In the genomic region with DNA sequence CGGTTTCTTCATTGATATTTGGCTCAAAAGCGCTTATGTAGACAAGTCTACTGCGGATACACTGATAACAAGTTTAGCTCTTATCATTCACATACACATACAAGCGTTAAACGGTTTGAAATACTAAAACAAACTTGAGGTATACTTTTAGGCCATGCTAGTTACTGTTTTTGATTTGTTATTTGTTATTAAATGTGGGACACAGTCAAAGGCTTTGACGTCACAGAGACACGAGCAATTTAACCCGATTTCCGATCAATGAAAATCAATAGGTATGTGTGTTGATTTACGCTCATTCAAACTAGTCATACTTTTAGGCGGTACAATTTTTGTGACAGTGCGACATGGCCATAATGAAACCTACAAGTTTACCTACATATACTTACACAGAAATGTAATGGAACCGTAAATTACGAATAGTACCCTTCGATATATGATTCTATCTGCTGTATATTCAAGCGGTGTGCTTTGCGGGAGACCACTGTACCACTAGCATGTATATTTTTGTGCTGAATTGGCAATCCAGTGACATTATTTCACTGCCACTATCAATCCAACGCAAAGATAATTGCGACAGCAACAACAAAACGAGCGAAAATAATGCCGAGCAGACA, we compare ENCODE assay signal across 5 fruit fly cellular contexts.
TF ChIP-seq lines count a peak whose summit lies in the region.

No protein-coding gene starts in this region.

- TF ChIP-seq CTCF in whole organism, embryonic (GFP tag; optimal IDR thresholded peaks at IDR 0.05; lab: Kevin White, UChicago) = no peak

TF ChIP-seq in whole organism, adult, 20 proteins besides CTCF, POLR2A, EP300 and RAD21 (continues in another document):
- TF ChIP-seq CG12768 (GFP tag; optimal IDR thresholded peaks at IDR 0.05; lab: Kevin White, UChicago) = peak; percentile 83
- TF ChIP-seq CG7045 (GFP tag; optimal IDR thresholded peaks at IDR 0.05; lab: Kevin White, UChicago) = peak; percentile 66
- TF ChIP-seq cnc (optimal IDR thresholded peaks at IDR 0.05; lab: Kevin White, UChicago) = no peak
- peak; percentile 93 for TF ChIP-seq bab1 (GFP tag; optimal IDR thresholded peaks at IDR 0.05; lab: Kevin White, UChicago)
- peak; percentile 97 for TF ChIP-seq CG7101 (tag; optimal IDR thresholded peaks at IDR 0.05; lab: Kevin White, UChicago)
- TF ChIP-seq tj (GFP tag; optimal IDR thresholded peaks at IDR 0.05; lab: Kevin White, UChicago) = peak; percentile 99
- peak; percentile 89 for TF ChIP-seq CG33017 (tag; optimal IDR thresholded peaks at IDR 0.05; lab: Kevin White, UChicago)
- TF ChIP-seq Mnt (GFP tag; optimal IDR thresholded peaks at IDR 0.05; lab: Kevin White, UChicago) = peak; percentile 88
- peak; percentile 91 for TF ChIP-seq Hr96 (GFP tag; optimal IDR thresholded peaks at IDR 0.05; lab: Kevin White, UChicago)
- peak; percentile 35 for TF ChIP-seq Clk (GFP tag; optimal IDR thresholded peaks at IDR 0.05; lab: Kevin White, UChicago)
- peak; percentile 86 for TF ChIP-seq CG1620 (GFP tag; optimal IDR thresholded peaks at IDR 0.05; lab: Kevin White, UChicago)
- no peak for TF ChIP-seq kay (GFP tag; lab: Kevin White, UChicago; ENCODE audit: borderline replicate concordance)
- peak; percentile 71 for TF ChIP-seq CG5204 (GFP tag; optimal IDR thresholded peaks at IDR 0.05; lab: Kevin White, UChicago)
- TF ChIP-seq cic (GFP tag; optimal IDR thresholded peaks at IDR 0.05; lab: Kevin White, UChicago) = peak; percentile 98
- TF ChIP-seq CG14711 (tag; optimal IDR thresholded peaks at IDR 0.05; lab: Kevin White, UChicago) = peak; percentile 92
- peak; percentile 85 for TF ChIP-seq pad (GFP tag; optimal IDR thresholded peaks at IDR 0.05; lab: Kevin White, UChicago)

TF ChIP-seq in whole organism, embryonic, 481 proteins besides CTCF, POLR2A, EP300 and RAD21 (continues in another document):
- TF ChIP-seq nerfin-2 (GFP tag; IDR thresholded peaks at IDR 0.05; lab: Robert Waterston, UW; ENCODE audit: partially characterized antibody) = no peak
- peak; percentile 30 for TF ChIP-seq ATbp (GFP tag; optimal IDR thresholded peaks at IDR 0.05; lab: Kevin White, UChicago)
- TF ChIP-seq CG15514 (GFP tag; optimal IDR thresholded peaks at IDR 0.05; lab: Kevin White, UChicago) = peak; percentile 74
- peak; percentile 50 for TF ChIP-seq CG17385 (GFP tag; optimal IDR thresholded peaks at IDR 0.05; lab: Kevin White, UChicago)
- TF ChIP-seq CG9437 (GFP tag; optimal IDR thresholded peaks at IDR 0.05; lab: Kevin White, UChicago) = peak; percentile 3
- peak; percentile 42; the same call in 1 of the 2 replicates for TF ChIP-seq Gsc (GFP tag; IDR thresholded peaks at IDR 0.05; lab: Robert Waterston, UW)
- TF ChIP-seq ken (GFP tag; IDR thresholded peaks at IDR 0.05; lab: Robert Waterston, UW) = peak; percentile 77
- peak; percentile 31; the same call in 1 of the 2 replicates for TF ChIP-seq ssp (GFP tag; IDR thresholded peaks at IDR 0.05; lab: Robert Waterston, UW)
- TF ChIP-seq row (GFP tag; IDR thresholded peaks at IDR 0.05; lab: Robert Waterston, UW) = peak; percentile 89
- TF ChIP-seq CG15269 (tag; optimal IDR thresholded peaks at IDR 0.05; lab: Kevin White, UChicago) = peak; percentile 85
- TF ChIP-seq hbn (GFP tag; IDR thresholded peaks at IDR 0.05; lab: Robert Waterston, UW; ENCODE audit: partially characterized antibody) = no peak
- peak; percentile 73; the same call in 1 of the 3 replicates for TF ChIP-seq CG2889 (GFP tag; IDR thresholded peaks at IDR 0.05; lab: Robert Waterston, UW)
- peak; percentile 47 for TF ChIP-seq lbe (GFP tag; optimal IDR thresholded peaks at IDR 0.05; lab: Kevin White, UChicago)
- TF ChIP-seq nau (GFP tag; optimal IDR thresholded peaks at IDR 0.05; lab: Kevin White, UChicago) = peak; percentile 32
- TF ChIP-seq CG16779 (GFP tag; IDR thresholded peaks at IDR 0.05; lab: Robert Waterston, UW) = peak; percentile 90
- TF ChIP-seq CG11560 (tag; IDR thresholded peaks at IDR 0.05; lab: Robert Waterston, UW) = peak; percentile 69; the same call in 2 of the 3 replicates

TF ChIP-seq in whole organism, prepupa, 60 proteins besides CTCF, POLR2A, EP300 and RAD21 (continues in another document):
- TF ChIP-seq pdm3 (GFP tag; optimal IDR thresholded peaks at IDR 0.05; lab: Kevin White, UChicago) (peak; percentile 89), Hr38 (GFP tag; optimal IDR thresholded peaks at IDR 0.05; lab: Kevin White, UChicago) (no peak), CG1621 (tag; optimal IDR thresholded peaks at IDR 0.05; lab: Kevin White, UChicago) (peak; percentile 72), CG6276 (GFP tag; optimal IDR thresholded peaks at IDR 0.05; lab: Kevin White, UChicago) (peak; percentile 71), CG11294 (GFP tag; IDR thresholded peaks at IDR 0.05; lab: Robert Waterston, UW) (peak; percentile 87), svp (GFP tag; lab: Kevin White, UChicago) (peak; percentile 91), CG15336 (GFP tag; IDR thresholded peaks at IDR 0.05; lab: Robert Waterston, UW) (peak; percentile 80), fd59A (GFP tag; optimal IDR thresholded peaks at IDR 0.05; lab: Kevin White, UChicago) (peak; percentile 59), Ets96B (tag; optimal IDR thresholded peaks at IDR 0.05; lab: Kevin White, UChicago) (peak; percentile 60), lz (GFP tag; optimal IDR thresholded peaks at IDR 0.05; lab: Kevin White, UChicago) (peak; percentile 86), CG10669 (GFP tag; optimal IDR thresholded peaks at IDR 0.05; lab: Kevin White, UChicago) (peak; percentile 73), achi (GFP tag; optimal IDR thresholded peaks at IDR 0.05; lab: Kevin White, UChicago) (peak; percentile 76), Eip75B (GFP tag; optimal IDR thresholded peaks at IDR 0.05; lab: Kevin White, UChicago) (peak; percentile 42), CG3032 (tag; optimal IDR thresholded peaks at IDR 0.05; lab: Kevin White, UChicago) (peak; percentile 61), fkh (GFP tag; optimal IDR thresholded peaks at IDR 0.05; lab: Kevin White, UChicago) (peak; percentile 52), salr (GFP tag; optimal IDR thresholded peaks at IDR 0.05; lab: Kevin White, UChicago) (peak; percentile 37 to 59), CG31627 (GFP tag; optimal IDR thresholded peaks at IDR 0.05; lab: Kevin White, UChicago) (peak; percentile 87), CG3919 (GFP tag; optimal IDR thresholded peaks at IDR 0.05; lab: Kevin White, UChicago) (peak; percentile 84)

TF ChIP-seq in whole organism, pupa, 21 proteins besides CTCF, POLR2A, EP300 and RAD21 (continues in another document):
- TF ChIP-seq CG9948 (tag; optimal IDR thresholded peaks at IDR 0.05; lab: Kevin White, UChicago) = peak; percentile 66
- peak; percentile 89 for TF ChIP-seq CG32121 (GFP tag; IDR thresholded peaks at IDR 0.05; lab: Robert Waterston, UW)
- TF ChIP-seq EcR (GFP tag; optimal IDR thresholded peaks at IDR 0.05; lab: Kevin White, UChicago) = no peak
- peak; percentile 95 for TF ChIP-seq CG4496 (GFP tag; IDR thresholded peaks at IDR 0.05; lab: Robert Waterston, UW)
- TF ChIP-seq CG17806 (tag; optimal IDR thresholded peaks at IDR 0.05; lab: Kevin White, UChicago) = peak; percentile 62
- peak; percentile 76 for TF ChIP-seq CG14655 (GFP tag; optimal IDR thresholded peaks at IDR 0.05; lab: Kevin White, UChicago)
- peak; percentile 68 for TF ChIP-seq CG8159 (tag; optimal IDR thresholded peaks at IDR 0.05; lab: Kevin White, UChicago)
- TF ChIP-seq Pif1A (GFP tag; optimal IDR thresholded peaks at IDR 0.05; lab: Kevin White, UChicago) = peak; percentile 75
- peak; percentile 50 for TF ChIP-seq gl (tag; optimal IDR thresholded peaks at IDR 0.05; lab: Kevin White, UChicago)
- TF ChIP-seq CG34367 (tag; optimal IDR thresholded peaks at IDR 0.05; lab: Kevin White, UChicago) = peak; percentile 72
- TF ChIP-seq Snoo (tag; optimal IDR thresholded peaks at IDR 0.05; lab: Kevin White, UChicago) = peak; percentile 76
- peak; percentile 76 for TF ChIP-seq Pif1B (GFP tag; optimal IDR thresholded peaks at IDR 0.05; lab: Kevin White, UChicago)
- no peak for TF ChIP-seq D1 (tag; optimal IDR thresholded peaks at IDR 0.05; lab: Kevin White, UChicago)
- 0 out of 2 replicates have a peak, but pooled peaks have one; percentile 45 for TF ChIP-seq rn (GFP tag; IDR thresholded peaks at IDR 0.05; lab: Robert Waterston, UW)
- peak; percentile 94 for TF ChIP-seq fd96Ca (GFP tag; IDR thresholded peaks at IDR 0.05; lab: Robert Waterston, UW)
- peak; percentile 87 for TF ChIP-seq Ets98B (GFP tag; IDR thresholded peaks at IDR 0.05; lab: Robert Waterston, UW)
- peak; percentile 68 for TF ChIP-seq CG8301 (tag; optimal IDR thresholded peaks at IDR 0.05; lab: Kevin White, UChicago)
- peak; percentile 87 for TF ChIP-seq CG12605 (GFP tag; IDR thresholded peaks at IDR 0.05; lab: Robert Waterston, UW)

TF ChIP-seq in whole organism, wandering third instar larva, 38 proteins besides CTCF, POLR2A, EP300 and RAD21 (continues in another document):
- TF ChIP-seq Myc (optimal IDR thresholded peaks at IDR 0.05; lab: Kevin White, UChicago) (peak; percentile 77), Hr83 (GFP tag; optimal IDR thresholded peaks at IDR 0.05; lab: Kevin White, UChicago; ENCODE audit: poor library complexity, severe bottlenecking) (peak; percentile 70), sage (GFP tag; optimal IDR thresholded peaks at IDR 0.05; lab: Kevin White, UChicago) (no peak), OdsH (GFP tag; optimal IDR thresholded peaks at IDR 0.05; lab: Kevin White, UChicago) (peak; percentile 81), Mio (GFP tag; optimal IDR thresholded peaks at IDR 0.05; lab: Kevin White, UChicago) (peak; percentile 51), Jra (GFP tag; optimal IDR thresholded peaks at IDR 0.05; lab: Kevin White, UChicago) (peak; percentile 53), rgr (GFP tag; optimal IDR thresholded peaks at IDR 0.05; lab: Kevin White, UChicago) (peak; percentile 90), dsf (GFP tag; optimal IDR thresholded peaks at IDR 0.05; lab: Kevin White, UChicago; ENCODE audit: borderline replicate concordance) (no peak), psq (GFP tag; optimal IDR thresholded peaks at IDR 0.05; lab: Kevin White, UChicago) (peak; percentile 71), usp (GFP tag; optimal IDR thresholded peaks at IDR 0.05; lab: Kevin White, UChicago) (no peak), CG9705 (GFP tag; optimal IDR thresholded peaks at IDR 0.05; lab: Kevin White, UChicago) (peak; percentile 28), Hnf4 (GFP tag; optimal IDR thresholded peaks at IDR 0.05; lab: Kevin White, UChicago) (peak; percentile 69), HLH106 (tag; optimal IDR thresholded peaks at IDR 0.05; lab: Kevin White, UChicago) (peak; percentile 82), woc (GFP tag; optimal IDR thresholded peaks at IDR 0.05; lab: Kevin White, UChicago) (peak; percentile 71), Sp1 (GFP tag; optimal IDR thresholded peaks at IDR 0.05; lab: Kevin White, UChicago) (peak; percentile 63), GATAd (GFP tag; optimal IDR thresholded peaks at IDR 0.05; lab: Kevin White, UChicago) (peak; percentile 27), fru (GFP tag; optimal IDR thresholded peaks at IDR 0.05; lab: Kevin White, UChicago) (peak; percentile 82), Hr78 (GFP tag; optimal IDR thresholded peaks at IDR 0.05; lab: Kevin White, UChicago) (no peak), Vsx2 (GFP tag; optimal IDR thresholded peaks at IDR 0.05; lab: Kevin White, UChicago; ENCODE audit: partially characterized antibody) (no peak), dl (GFP tag; optimal IDR thresholded peaks at IDR 0.05; lab: Kevin White, UChicago; ENCODE audit: insufficient read depth in 1 of 2, partially characterized antibody in 2 of 2) (no peak), tai (GFP tag; optimal IDR thresholded peaks at IDR 0.05; lab: Kevin White, UChicago) (peak; percentile 2)
